Fruit fly (Drosophila melanogaster) whole organism, prepupa: ENCODE measurements around the gene sqd.
A peak's percentile ranks its signal among the peaks of the same experiment; 100 is the strongest.

Experiments
- Blimp-1 ChIP-seq: fragments of 200-800 bp; sonication (Bioruptor generic); optimal IDR thresholded peaks from 3 replicates; lab custom pipeline; 2017; ENCODE audit warnings: missing biosample characterization, missing genetic modification characterization, mild to moderate bottlenecking, moderate library complexity, missing genetic modification reagents
- CG10631 ChIP-seq: fragments of 200-800 bp; sonication (Bioruptor generic); optimal IDR thresholded peaks from 2 replicates; lab custom pipeline; 2016; ENCODE audit warnings: missing biosample characterization, missing genetic modification characterization
- CG10669 ChIP-seq: fragments of 200-800 bp; sonication (Bioruptor generic); optimal IDR thresholded peaks from 3 replicates; lab custom pipeline; 2018; ENCODE audit warnings: missing biosample characterization, mild to moderate bottlenecking, missing genetic modification characterization, moderate library complexity
- CG11294 ChIP-seq: fragments of 200-800 bp; sonication (Bioruptor generic); IDR thresholded peaks from 2 replicates; pipeline ENCODE4 v1.3.6; 2022; ENCODE audit warnings: missing biosample characterization, missing genetic modification characterization
- CG15336 ChIP-seq: fragments of 200-800 bp; sonication (Bioruptor generic); IDR thresholded peaks from 2 replicates; pipeline ENCODE4 v1.3.6; 2022; ENCODE audit warnings: missing biosample characterization, missing genetic modification characterization
- CG3032 ChIP-seq: fragments of 200-800 bp; optimal IDR thresholded peaks from 2 replicates; lab custom pipeline; 2019; ENCODE audit warnings: missing biosample characterization, mild to moderate bottlenecking, missing genetic modification characterization, moderate library complexity
- CG32006 ChIP-seq: fragments of 200-800 bp; sonication (Bioruptor generic); optimal IDR thresholded peaks from 3 replicates; lab custom pipeline; 2017; ENCODE audit warnings: missing biosample characterization, mild to moderate bottlenecking, missing genetic modification characterization
- CG34406 ChIP-seq: fragments of 200-800 bp; sonication (Bioruptor generic); optimal IDR thresholded peaks from 3 replicates; lab custom pipeline; 2016; ENCODE audit warnings: missing biosample characterization, missing genetic modification characterization
- CG3919 ChIP-seq: fragments of 200-800 bp; sonication (Bioruptor generic); optimal IDR thresholded peaks from 3 replicates; lab custom pipeline; 2016; ENCODE audit warnings: missing biosample characterization, missing genetic modification characterization
- CG4318 ChIP-seq: fragments of 200-800 bp; sonication (Bioruptor generic); optimal IDR thresholded peaks from 3 replicates; lab custom pipeline; 2017; ENCODE audit warnings: missing biosample characterization, mild to moderate bottlenecking, missing genetic modification characterization
- CG6163 ChIP-seq: fragments of 200-800 bp; sonication (Bioruptor generic); IDR thresholded peaks from 3 replicates; pipeline ENCODE4 v1.3.6; 2022; ENCODE audit warnings: missing biosample characterization, missing genetic modification characterization
- CG6276 ChIP-seq: fragments of 200-800 bp; sonication (Bioruptor generic); optimal IDR thresholded peaks from 2 replicates; lab custom pipeline; 2017; ENCODE audit warnings: missing biosample characterization, mild to moderate bottlenecking, missing genetic modification characterization
- CG6792 ChIP-seq: fragments of 200-800 bp; sonication (Bioruptor generic); optimal IDR thresholded peaks from 3 replicates; lab custom pipeline; 2016; ENCODE audit warnings: missing biosample characterization, missing genetic modification characterization
- CG6854 ChIP-seq: fragments of 200-800 bp; sonication (Bioruptor generic); optimal IDR thresholded peaks from 2 replicates; lab custom pipeline; 2017; ENCODE audit warnings: missing biosample characterization, mild to moderate bottlenecking, missing genetic modification characterization
- CG8119 ChIP-seq: fragments of 200-800 bp; sonication (Bioruptor generic); IDR thresholded peaks from 3 replicates; pipeline ENCODE4 v1.3.6; 2022; ENCODE audit warnings: missing biosample characterization, missing genetic modification characterization
- CG8632 ChIP-seq: fragments of 200-800 bp; sonication (Bioruptor generic); optimal IDR thresholded peaks from 3 replicates; lab custom pipeline; 2016; ENCODE audit warnings: missing biosample characterization, missing genetic modification characterization
- CG9139 ChIP-seq: fragments of 200-800 bp; sonication (Bioruptor generic); optimal IDR thresholded peaks from 3 replicates; lab custom pipeline; 2017; ENCODE audit warnings: missing biosample characterization, mild to moderate bottlenecking, missing genetic modification characterization
- Eip78C ChIP-seq: fragments of 200-800 bp; sonication (Bioruptor generic); peaks from one replicate; lab custom pipeline; 2016; ENCODE audit warnings: missing biosample characterization, missing genetic modification characterization
- Eip93F ChIP-seq: fragments of 200-800 bp; sonication (Bioruptor generic); optimal IDR thresholded peaks from 2 replicates; lab custom pipeline; 2016; ENCODE audit warnings: missing biosample characterization, mild to moderate bottlenecking, missing genetic modification characterization
- Ets96B ChIP-seq: fragments of 200-800 bp; optimal IDR thresholded peaks from 2 replicates; lab custom pipeline; 2019; ENCODE audit warnings: missing biosample characterization, mild to moderate bottlenecking, missing genetic modification characterization, moderate library complexity
- Hr38 ChIP-seq: sonication (Bioruptor generic); optimal IDR thresholded peaks from 2 replicates; lab custom pipeline; 2016; ENCODE audit warnings: missing biosample characterization, missing genetic modification characterization
- Hr39 ChIP-seq: fragments of 200-800 bp; sonication (Bioruptor generic); optimal IDR thresholded peaks from 2 replicates; lab custom pipeline; 2016; ENCODE audit warnings: missing biosample characterization, missing genetic modification characterization
- Hr4 ChIP-seq: fragments of 200-800 bp; sonication (Bioruptor generic); optimal IDR thresholded peaks from 3 replicates; lab custom pipeline; 2016; ENCODE audit warnings: missing biosample characterization, missing genetic modification characterization
- Lpt ChIP-seq: fragments of 200-800 bp; sonication (Bioruptor generic); optimal IDR thresholded peaks from 3 replicates; lab custom pipeline; 2016; ENCODE audit warnings: missing biosample characterization, missing genetic modification characterization
- Met ChIP-seq: fragments of 200-800 bp; sonication (Bioruptor generic); optimal IDR thresholded peaks from 3 replicates; lab custom pipeline; 2016; ENCODE audit warnings: missing biosample characterization, missing genetic modification characterization
- OdsH ChIP-seq: fragments of 200-800 bp; sonication (Bioruptor generic); optimal IDR thresholded peaks from 3 replicates; lab custom pipeline; 2016; ENCODE audit warnings: missing biosample characterization, missing genetic modification characterization
- Smox ChIP-seq: fragments of 200-800 bp; sonication (Bioruptor generic); optimal IDR thresholded peaks from 3 replicates; lab custom pipeline; 2016; ENCODE audit warnings: missing biosample characterization, missing genetic modification characterization
- Sox102F ChIP-seq: fragments of 200-800 bp; sonication (Bioruptor generic); optimal IDR thresholded peaks from 2 replicates; lab custom pipeline; 2016; ENCODE audit warnings: missing biosample characterization, mild to moderate bottlenecking, missing genetic modification characterization
- Sox14 ChIP-seq: fragments of 200-800 bp; sonication (Bioruptor generic); optimal IDR thresholded peaks from 3 replicates; lab custom pipeline; 2016; ENCODE audit warnings: missing biosample characterization, missing genetic modification characterization
- Sox15 ChIP-seq: fragments of 200-800 bp; sonication (Bioruptor generic); optimal IDR thresholded peaks from 3 replicates; lab custom pipeline; 2016; ENCODE audit warnings: missing biosample characterization, missing genetic modification characterization
- achi ChIP-seq: fragments of 200-800 bp; sonication (Bioruptor generic); optimal IDR thresholded peaks from 3 replicates; lab custom pipeline; 2016; ENCODE audit warnings: missing biosample characterization, missing genetic modification characterization
- acj6 ChIP-seq: fragments of 200-800 bp; sonication (Bioruptor generic); optimal IDR thresholded peaks from 3 replicates; lab custom pipeline; 2016; ENCODE audit warnings: missing biosample characterization, missing genetic modification characterization
- cyc ChIP-seq: fragments of 200-800 bp; sonication (Bioruptor generic); optimal IDR thresholded peaks from 3 replicates; lab custom pipeline; 2016; ENCODE audit warnings: missing biosample characterization, missing genetic modification characterization
- dac ChIP-seq: fragments of 200-800 bp; sonication (Bioruptor generic); optimal IDR thresholded peaks from 2 replicates; lab custom pipeline; 2017; ENCODE audit warnings: missing biosample characterization, mild to moderate bottlenecking, missing genetic modification characterization
- dsx ChIP-seq: fragments of 200-800 bp; optimal IDR thresholded peaks from 3 replicates; lab custom pipeline; 2019; ENCODE audit warnings: missing biosample characterization, mild to moderate bottlenecking, missing genetic modification characterization, moderate library complexity; ENCODE audit not compliant: poor library complexity, severe bottlenecking
- eg ChIP-seq: fragments of 200-800 bp; sonication (Bioruptor generic); IDR thresholded peaks from 3 replicates; pipeline ENCODE4 v1.3.6; 2022; ENCODE audit warnings: missing biosample characterization, missing genetic modification characterization
- esn ChIP-seq: fragments of 200-800 bp; sonication (Bioruptor generic); optimal IDR thresholded peaks from 2 replicates; lab custom pipeline; 2016; ENCODE audit warnings: missing biosample characterization, mild to moderate bottlenecking, missing genetic modification characterization, moderate library complexity
- fd59A ChIP-seq: fragments of 200-800 bp; sonication (Bioruptor generic); optimal IDR thresholded peaks from 2 replicates; lab custom pipeline; 2017; ENCODE audit warnings: missing biosample characterization, mild to moderate bottlenecking, missing genetic modification characterization, missing genetic modification reagents
- lz ChIP-seq: fragments of 200-800 bp; sonication (Bioruptor generic); optimal IDR thresholded peaks from 3 replicates; lab custom pipeline; 2016; ENCODE audit warnings: missing biosample characterization, missing genetic modification characterization
- net ChIP-seq: fragments of 200-800 bp; sonication (Bioruptor generic); optimal IDR thresholded peaks from 3 replicates; lab custom pipeline; 2016; ENCODE audit warnings: missing biosample characterization, missing genetic modification characterization
- salr ChIP-seq, 2 experiments: fragments of 200-800 bp; sonication (Bioruptor generic); optimal IDR thresholded peaks; 3 replicates each; lab custom pipeline; 2016 to 2018; ENCODE audit warnings: missing biosample characterization in 2 of 2, missing genetic modification characterization in 2 of 2, mild to moderate bottlenecking in 1 of 2
- spab ChIP-seq: fragments of 200-800 bp; sonication (Bioruptor generic); optimal IDR thresholded peaks from 2 replicates; lab custom pipeline; 2017; ENCODE audit warnings: missing biosample characterization, mild to moderate bottlenecking, missing genetic modification characterization, missing genetic modification reagents
- ss ChIP-seq, 2 experiments: fragments of 200-800 bp; sonication (Bioruptor generic); optimal IDR thresholded peaks; 2 replicates in 1 of 2; 3 replicates in 1 of 2; lab custom pipeline; 2017 to 2018; ENCODE audit warnings: mild to moderate bottlenecking in 2 of 2, missing biosample characterization in 2 of 2, missing genetic modification characterization in 2 of 2, moderate library complexity in 1 of 2
- svp ChIP-seq: fragments of 200-800 bp; sonication (Bioruptor generic); peaks from one replicate; lab custom pipeline; 2016; ENCODE audit warnings: missing biosample characterization, missing genetic modification characterization
- topi ChIP-seq: fragments of 200-800 bp; sonication (Bioruptor generic); optimal IDR thresholded peaks from 3 replicates; lab custom pipeline; 2016; ENCODE audit warnings: missing biosample characterization, missing genetic modification characterization
- vri ChIP-seq: fragments of 200-800 bp; sonication (Bioruptor generic); optimal IDR thresholded peaks from 3 replicates; lab custom pipeline; 2016; ENCODE audit warnings: missing biosample characterization, mild to moderate bottlenecking, missing genetic modification characterization

The sqd gene

DNA sequence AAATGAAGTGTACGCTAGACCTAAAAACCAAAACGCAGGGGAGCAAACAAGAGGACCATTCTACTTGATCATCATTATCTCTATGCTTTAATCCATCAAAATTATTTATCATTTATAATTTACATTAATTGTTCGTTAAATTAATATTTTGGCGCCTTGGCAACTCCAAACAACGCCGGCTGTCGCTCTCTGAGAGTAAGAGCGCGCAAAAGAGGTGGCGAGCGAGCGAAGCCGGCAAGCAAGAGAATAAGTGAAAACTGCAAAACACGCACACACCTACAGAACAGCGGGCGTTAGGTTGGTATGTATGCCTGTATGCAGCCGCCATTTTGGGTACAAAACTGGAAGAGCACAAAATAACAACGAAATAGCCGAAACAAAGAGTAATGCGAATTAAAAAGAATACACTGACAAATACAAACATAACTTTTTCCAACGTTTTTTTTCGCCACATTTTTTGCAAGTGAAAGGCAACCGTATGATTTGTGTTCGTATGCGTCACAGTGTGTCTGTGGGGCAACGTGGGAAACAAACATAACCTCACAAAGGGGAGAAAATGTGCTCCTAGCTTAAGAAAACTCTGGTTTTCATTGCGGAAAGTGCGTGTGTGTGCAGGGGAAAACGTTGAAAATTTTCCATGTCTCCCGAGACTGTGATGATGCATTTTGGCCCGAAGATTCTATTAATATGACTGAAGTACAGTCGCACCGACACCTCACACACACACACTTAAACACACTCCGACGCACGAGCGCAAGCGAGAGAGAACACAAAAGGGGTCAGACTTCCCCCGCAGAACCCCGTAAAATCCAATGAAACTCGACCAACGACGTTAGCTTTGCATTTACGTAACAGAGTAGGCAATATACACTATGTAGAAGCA lies 1.1 kb downstream of the sqd start:
- TF ChIP-seq Met = peak; percentile 51
- no peak for TF ChIP-seq fd59A
- peak; percentile 80 for TF ChIP-seq Eip78C (GFP tag; lab: Kevin White, UChicago)
- TF ChIP-seq Lpt (GFP tag; lab: Kevin White, UChicago) = peak; percentile 17
- no peak for TF ChIP-seq CG32006 (GFP tag; lab: Kevin White, UChicago)
- peak; percentile 6 for TF ChIP-seq CG10631 (GFP tag; lab: Kevin White, UChicago)
- no peak for TF ChIP-seq Hr39 (GFP tag; lab: Kevin White, UChicago)
- peak in 1 of 2 experiments; percentile 28 for TF ChIP-seq salr (GFP tag; optimal IDR thresholded peaks at IDR 0.05; lab: Kevin White, UChicago)
- peak; percentile 78 for TF ChIP-seq Blimp-1
- TF ChIP-seq CG6792 = no peak
- no peak for TF ChIP-seq CG11294 (GFP tag; lab: Robert Waterston, UW)
- TF ChIP-seq dsx (GFP tag; lab: Kevin White, UChicago) = no peak
- no peak; the same call in 1 of the 3 replicates for TF ChIP-seq CG8119 (GFP tag; lab: Robert Waterston, UW)
- TF ChIP-seq CG6163 = no peak
- TF ChIP-seq CG15336 (GFP tag; lab: Robert Waterston, UW) = peak; percentile 6; the same call in 1 of the 2 replicates
- TF ChIP-seq Ets96B (tag; lab: Kevin White, UChicago) = peak; percentile 13
- no peak for TF ChIP-seq CG8632 (GFP tag; lab: Kevin White, UChicago)
- TF ChIP-seq net (GFP tag; lab: Kevin White, UChicago) = no peak
- TF ChIP-seq OdsH = peak; percentile 21
- TF ChIP-seq ss (GFP tag; optimal IDR thresholded peaks at IDR 0.05; lab: Kevin White, UChicago) = peak in 1 of 2 experiments; percentile 32
- peak; percentile 54 for TF ChIP-seq esn (GFP tag; lab: Kevin White, UChicago)
- TF ChIP-seq Sox102F (GFP tag; lab: Kevin White, UChicago) = peak; percentile 67
- TF ChIP-seq vri (GFP tag; lab: Kevin White, UChicago) = peak; percentile 60
- TF ChIP-seq Eip93F (GFP tag; lab: Kevin White, UChicago) = peak; percentile 76
- TF ChIP-seq svp (GFP tag; lab: Kevin White, UChicago) = peak; percentile 95
- TF ChIP-seq topi = peak; percentile 33
- TF ChIP-seq lz (GFP tag; lab: Kevin White, UChicago) = no peak
- TF ChIP-seq CG4318 (GFP tag; lab: Kevin White, UChicago) = no peak
- no peak for TF ChIP-seq dac (GFP tag; lab: Kevin White, UChicago)
- peak; percentile 9 for TF ChIP-seq cyc
- TF ChIP-seq CG3032 (tag; lab: Kevin White, UChicago) = peak; percentile 44
- no peak for TF ChIP-seq CG9139 (GFP tag; lab: Kevin White, UChicago)
- peak; percentile 56 for TF ChIP-seq Hr4 (GFP tag; lab: Kevin White, UChicago)
- peak; percentile 63 for TF ChIP-seq Sox14
- no peak for TF ChIP-seq CG6276 (GFP tag; lab: Kevin White, UChicago)
- no peak for TF ChIP-seq Hr38 (GFP tag; lab: Kevin White, UChicago)
- TF ChIP-seq Smox (GFP tag; lab: Kevin White, UChicago) = no peak
- TF ChIP-seq spab (GFP tag; lab: Kevin White, UChicago) = no peak
- no peak for TF ChIP-seq CG34406

dm6 chr3R:13631642-13632041 lies 14.5 kb downstream of the sqd start, which contains the start of gene CG10841:
Gene CG10841, plus strand, starts transcription at chr3R:13631942.
- no peak for TF ChIP-seq CG6854 (GFP tag; lab: Kevin White, UChicago)
- no peak for TF ChIP-seq CG3919 (GFP tag; lab: Kevin White, UChicago)
- TF ChIP-seq acj6 (GFP tag; lab: Kevin White, UChicago) = no peak
- TF ChIP-seq cyc = no peak
- no peak for TF ChIP-seq Eip78C (GFP tag; lab: Kevin White, UChicago)
- no peak for TF ChIP-seq Hr38 (GFP tag; lab: Kevin White, UChicago)
- TF ChIP-seq CG11294 (GFP tag; lab: Robert Waterston, UW) = no peak
- no peak for TF ChIP-seq ss (GFP tag; optimal IDR thresholded peaks at IDR 0.05; lab: Kevin White, UChicago)
- TF ChIP-seq Hr4 (GFP tag; lab: Kevin White, UChicago) = no peak
- TF ChIP-seq CG32006 (GFP tag; lab: Kevin White, UChicago) = no peak
- no peak for TF ChIP-seq CG10669 (GFP tag; lab: Kevin White, UChicago)
- TF ChIP-seq eg (GFP tag; lab: Robert Waterston, UW) = no peak
- TF ChIP-seq salr (GFP tag; optimal IDR thresholded peaks at IDR 0.05; lab: Kevin White, UChicago) = no peak
- no peak for TF ChIP-seq Sox15 (GFP tag; lab: Kevin White, UChicago)
- TF ChIP-seq Met = no peak
- TF ChIP-seq CG6792 = no peak
- no peak for TF ChIP-seq achi
